Worm (Caenorhabditis elegans) whole organism, L4 larva: ENCODE data around the gene T28A11.3.
A peak's percentile ranks its signal among the peaks of the same experiment; 100 is the strongest.

Source experiments
- D1046.2 ChIP-seq: fragments of 200-800 bp; sonication (Bioruptor generic); IDR thresholded peaks from 2 replicates; pipeline ENCODE4 v1.3.6; 2022; ENCODE audit warnings: missing genetic modification characterization, missing compliant biosample characterization
- F10B5.3 ChIP-seq: sonication (generic microtip); optimal IDR thresholded peaks from 2 replicates; lab custom pipeline; 2016; ENCODE audit warnings: mild to moderate bottlenecking, missing genetic modification characterization, missing compliant biosample characterization
- F49E8.2 ChIP-seq: sonication (generic microtip); optimal IDR thresholded peaks from 2 replicates; lab custom pipeline; 2016; ENCODE audit warnings: missing compliant biosample characterization, mild to moderate bottlenecking, missing genetic modification characterization, borderline replicate concordance
- Y75B8A.6 ChIP-seq: fragments of 200-800 bp; sonication (Bioruptor generic); IDR thresholded peaks from 2 replicates; pipeline ENCODE4 v1.3.6; 2022; ENCODE audit warnings: missing genetic modification reagents, missing genetic modification characterization, missing compliant biosample characterization
- arid-1 ChIP-seq: fragments of 200-800 bp; sonication (Bioruptor generic); conservative IDR thresholded peaks from 2 replicates; pipeline ENCODE4 v1.3.6; 2022; ENCODE audit warnings: missing genetic modification reagents, missing genetic modification characterization, missing compliant biosample characterization
- ceh-28 ChIP-seq: fragments of 150-350 bp; optimal IDR thresholded peaks from 2 replicates; lab custom pipeline; 2014; ENCODE audit warnings: missing biosample characterization, missing genetic modification reagents, missing genetic modification characterization
- ceh-32 ChIP-seq: sonication (generic microtip); optimal IDR thresholded peaks from 2 replicates; lab custom pipeline; 2016; ENCODE audit warnings: mild to moderate bottlenecking, missing genetic modification characterization, missing compliant biosample characterization; ENCODE audit not compliant: poor library complexity
- ceh-62 ChIP-seq: sonication (generic microtip); optimal IDR thresholded peaks from 2 replicates; lab custom pipeline; 2017; ENCODE audit warnings: missing biosample characterization, missing genetic modification characterization
- ces-1 ChIP-seq: fragments of 150-350 bp; sonication (generic microtip); optimal IDR thresholded peaks from 4 replicates; lab custom pipeline; 2014; ENCODE audit warnings: missing biosample characterization, missing genetic modification reagents, missing genetic modification characterization
- daf-12 ChIP-seq: fragments of 150-350 bp; optimal IDR thresholded peaks from 2 replicates; lab custom pipeline; 2014; ENCODE audit warnings: missing biosample characterization, missing genetic modification reagents, missing genetic modification characterization
- dmd-9 ChIP-seq: fragments of 200-800 bp; sonication (Bioruptor generic); IDR thresholded peaks from 2 replicates; pipeline ENCODE4 v1.3.6; 2022; ENCODE audit warnings: missing genetic modification reagents, missing genetic modification characterization, missing compliant biosample characterization
- dpl-1 ChIP-seq: fragments of 150-350 bp; optimal IDR thresholded peaks from 2 replicates; lab custom pipeline; 2014; ENCODE audit warnings: missing biosample characterization, missing genetic modification reagents, missing genetic modification characterization
- dve-1 ChIP-seq: sonication (generic microtip); optimal IDR thresholded peaks from 2 replicates; lab custom pipeline; 2017; ENCODE audit warnings: antibody characterized with exemption, mild to moderate bottlenecking, missing genetic modification characterization, missing compliant biosample characterization; ENCODE audit not compliant: insufficient read depth
- egl-27 ChIP-seq: sonication (generic microtip); optimal IDR thresholded peaks from 3 replicates; lab custom pipeline; 2017; ENCODE audit warnings: missing biosample characterization, missing genetic modification reagents, missing genetic modification characterization
- egl-43 ChIP-seq: fragments of 200-800 bp; sonication (Bioruptor generic); IDR thresholded peaks from 2 replicates; pipeline ENCODE4 v1.3.6; 2022; ENCODE audit warnings: missing genetic modification reagents, missing genetic modification characterization, missing compliant biosample characterization
- hif-1 ChIP-seq, 2 experiments: sonication (generic microtip); optimal IDR thresholded peaks; 2 replicates each; lab custom pipeline; 2016 to 2017; ENCODE audit warnings: missing compliant biosample characterization in 2 of 2, missing genetic modification characterization in 2 of 2, missing genetic modification reagents in 2 of 2, missing genotype in 2 of 2, mild to moderate bottlenecking in 1 of 2
- hlh-11 ChIP-seq: fragments of 200-800 bp; sonication (Bioruptor generic); optimal IDR thresholded peaks from 2 replicates; lab custom pipeline; 2018; ENCODE audit warnings: mild to moderate bottlenecking, missing genetic modification characterization, missing compliant biosample characterization
- hlh-30 ChIP-seq: sonication (generic microtip); optimal IDR thresholded peaks from 2 replicates; lab custom pipeline; 2017; ENCODE audit warnings: antibody characterized with exemption, mild to moderate bottlenecking, missing genetic modification characterization, missing compliant biosample characterization; ENCODE audit not compliant: insufficient read depth
- lin-13 ChIP-seq: fragments of 150-350 bp; optimal IDR thresholded peaks from 2 replicates; lab custom pipeline; 2014; ENCODE audit warnings: missing biosample characterization, missing genetic modification reagents, missing genetic modification characterization
- lin-29 ChIP-seq: fragments of 200-800 bp; sonication (Bioruptor generic); IDR thresholded peaks from 2 replicates; pipeline ENCODE4 v1.3.6; 2022; ENCODE audit warnings: missing genetic modification reagents, missing genetic modification characterization, missing compliant biosample characterization
- lin-39 ChIP-seq: fragments of 150-350 bp; optimal IDR thresholded peaks from 2 replicates; lab custom pipeline; 2014; ENCODE audit warnings: missing biosample characterization, missing genetic modification reagents, missing genetic modification characterization
- mxl-2 ChIP-seq: fragments of 200-800 bp; sonication (Bioruptor generic); conservative IDR thresholded peaks from 2 replicates; pipeline ENCODE4 v1.3.6; 2022; ENCODE audit warnings: missing genetic modification reagents, missing genetic modification characterization, missing compliant biosample characterization
- mxl-3 ChIP-seq: fragments of 200-800 bp; sonication (Bioruptor generic); optimal IDR thresholded peaks from 2 replicates; lab custom pipeline; 2018; ENCODE audit warnings: mild to moderate bottlenecking, missing genetic modification characterization, missing compliant biosample characterization
- nhr-102 ChIP-seq: sonication (generic microtip); optimal IDR thresholded peaks from 2 replicates; lab custom pipeline; 2016; ENCODE audit warnings: mild to moderate bottlenecking, missing genetic modification characterization, moderate library complexity, missing compliant biosample characterization
- nhr-25 ChIP-seq: sonication (generic microtip); optimal IDR thresholded peaks from 2 replicates; lab custom pipeline; 2017; ENCODE audit warnings: missing genetic modification characterization, mild to moderate bottlenecking, missing compliant biosample characterization, antibody characterized with exemption, moderate library complexity, borderline replicate concordance; ENCODE audit not compliant: insufficient read depth
- nhr-28 ChIP-seq: fragments of 150-350 bp; optimal IDR thresholded peaks from 2 replicates; lab custom pipeline; 2014; ENCODE audit warnings: missing biosample characterization, missing genetic modification characterization
- nhr-41 ChIP-seq: fragments of 200-800 bp; sonication (Bioruptor generic); IDR thresholded peaks from 2 replicates; pipeline ENCODE4 v1.3.6; 2022; ENCODE audit warnings: missing genetic modification reagents, missing genetic modification characterization, missing compliant biosample characterization
- nhr-48 ChIP-seq: sonication (generic microtip); optimal IDR thresholded peaks from 2 replicates; lab custom pipeline; 2016; ENCODE audit warnings: mild to moderate bottlenecking, missing genetic modification characterization, missing compliant biosample characterization
- nhr-6 ChIP-seq: fragments of 150-350 bp; optimal IDR thresholded peaks from 2 replicates; lab custom pipeline; 2014; ENCODE audit warnings: missing biosample characterization, missing genetic modification characterization
- rbr-2 ChIP-seq: sonication (generic microtip); optimal IDR thresholded peaks from 2 replicates; lab custom pipeline; 2016; ENCODE audit warnings: missing genotype, missing genetic modification characterization, missing compliant biosample characterization
- sdz-12 ChIP-seq: fragments of 200-800 bp; sonication (Bioruptor generic); optimal IDR thresholded peaks from 2 replicates; lab custom pipeline; 2018; ENCODE audit warnings: mild to moderate bottlenecking, missing genetic modification characterization, missing compliant biosample characterization
- snpc-1.2 ChIP-seq: fragments of 200-800 bp; sonication (Bioruptor generic); IDR thresholded peaks from 2 replicates; pipeline ENCODE4 v1.3.6; 2022; ENCODE audit warnings: missing genetic modification reagents, missing genetic modification characterization, missing compliant biosample characterization
- snpc-4 ChIP-seq: fragments of 150-350 bp; optimal IDR thresholded peaks from 2 replicates; lab custom pipeline; 2014; ENCODE audit warnings: missing biosample characterization, missing genetic modification characterization
- zag-1 ChIP-seq: fragments of 150-350 bp; optimal IDR thresholded peaks from 2 replicates; lab custom pipeline; 2014; ENCODE audit warnings: missing biosample characterization, missing genetic modification characterization
- zip-11 ChIP-seq: fragments of 200-800 bp; sonication (Bioruptor generic); IDR thresholded peaks from 2 replicates; pipeline ENCODE4 v1.3.6; 2022; ENCODE audit warnings: missing genetic modification characterization, missing compliant biosample characterization
- ztf-7 ChIP-seq: fragments of 150-350 bp; optimal IDR thresholded peaks from 2 replicates; lab custom pipeline; 2014; ENCODE audit warnings: missing biosample characterization, missing genetic modification characterization

Gene T28A11.3

DNA sequence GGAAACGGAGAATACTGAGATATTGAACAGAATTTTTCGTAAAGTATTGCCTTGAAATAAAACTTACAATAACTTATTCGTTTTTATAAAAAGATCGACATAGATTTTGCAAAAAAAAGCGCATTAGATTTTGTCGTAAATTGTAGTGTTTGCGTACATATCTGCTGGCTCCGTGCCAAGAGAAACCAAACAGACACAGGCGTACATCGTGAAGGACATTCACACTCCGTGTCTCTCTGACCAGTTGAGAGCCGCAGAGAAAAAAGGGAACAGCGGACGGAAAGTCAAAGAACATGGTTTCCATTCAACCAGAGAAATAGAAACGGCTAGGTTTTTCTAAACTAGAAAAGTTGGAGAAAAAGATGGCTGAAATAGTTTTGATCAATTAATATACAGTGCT lies 40.2 kb downstream of the T28A11.3 start, which contains the start of gene arrd-19 (continued):
- peak; percentile 89 for TF ChIP-seq dve-1 (tag; lab: Kevin White, UChicago)
- no peak for TF ChIP-seq dmd-9 (GFP tag; lab: Robert Waterston, UW)
- TF ChIP-seq Y75B8A.6, result no peak
- peak; percentile 58; the same call in 1 of the 2 replicates for TF ChIP-seq lin-29
- TF ChIP-seq mxl-3 (GFP tag; lab: Kevin White, UChicago), result peak; percentile 72
- TF ChIP-seq nhr-41 (GFP tag; lab: Robert Waterston, UW), result no peak
- TF ChIP-seq rbr-2 (tag; lab: Kevin White, UChicago), result peak; percentile 56
- TF ChIP-seq zip-11 (GFP tag; lab: Robert Waterston, UW), result no peak
- no peak for TF ChIP-seq F10B5.3 (tag; lab: Kevin White, UChicago)
- TF ChIP-seq lin-13 (GFP tag; lab: Kevin White, UChicago), result no peak
- peak; percentile 58 for TF ChIP-seq hlh-30
- no peak for TF ChIP-seq ceh-32
- TF ChIP-seq nhr-6, result peak; percentile 57
- TF ChIP-seq hif-1 (tag; optimal IDR thresholded peaks at IDR 0.05; lab: Kevin White, UChicago), result peak in 1 of 2 experiments; percentile 64
- peak; percentile 66 for TF ChIP-seq dpl-1 (GFP tag; lab: Kevin White, UChicago)
- no peak for TF ChIP-seq egl-27 (tag; lab: Kevin White, UChicago)
- no peak for TF ChIP-seq D1046.2 (GFP tag; lab: Robert Waterston, UW)
- TF ChIP-seq snpc-4 (tag; lab: Kevin White, UChicago), result no peak
- peak; percentile 67; the same call in 1 of the 2 replicates for TF ChIP-seq arid-1 (GFP tag; lab: Robert Waterston, UW)
- TF ChIP-seq hlh-11 (tag; lab: Kevin White, UChicago), result peak; percentile 93
- no peak for TF ChIP-seq mxl-2 (GFP tag; lab: Robert Waterston, UW)
- TF ChIP-seq nhr-28 (tag; lab: Kevin White, UChicago), result peak; percentile 90
- no peak for TF ChIP-seq daf-12 (tag; lab: Kevin White, UChicago)

DNA sequence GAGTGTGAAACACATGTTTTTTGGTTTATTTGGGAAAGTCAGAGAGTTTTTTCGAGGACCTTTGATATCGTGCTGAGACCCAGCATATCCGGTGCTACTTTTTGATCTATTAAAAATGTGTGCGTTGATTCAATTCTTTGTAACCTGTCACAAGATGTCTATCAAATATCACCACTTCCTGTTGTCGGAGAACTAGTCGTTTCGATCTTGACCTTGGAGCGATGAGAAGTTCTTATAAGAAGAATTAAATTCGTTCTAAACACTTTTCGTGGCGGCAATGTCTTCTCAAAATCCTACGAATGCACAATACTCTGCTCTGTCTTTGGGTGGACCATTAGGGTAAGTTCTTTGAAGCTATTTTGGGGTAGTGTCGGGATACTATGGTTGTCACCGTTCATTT lies 41.0 kb downstream of the T28A11.3 start, which contains the start of gene F35F10.1:
TSS of gene F35F10.1 (plus strand) at position 200 of the 400 bp plus-strand sequence.
- TF ChIP-seq egl-43 (GFP tag; lab: Robert Waterston, UW), result no peak
- TF ChIP-seq arid-1 (GFP tag; lab: Robert Waterston, UW), result no peak
- TF ChIP-seq dmd-9 (GFP tag; lab: Robert Waterston, UW), result no peak
- TF ChIP-seq D1046.2 (GFP tag; lab: Robert Waterston, UW), result no peak
- TF ChIP-seq zag-1, result no peak

DNA sequence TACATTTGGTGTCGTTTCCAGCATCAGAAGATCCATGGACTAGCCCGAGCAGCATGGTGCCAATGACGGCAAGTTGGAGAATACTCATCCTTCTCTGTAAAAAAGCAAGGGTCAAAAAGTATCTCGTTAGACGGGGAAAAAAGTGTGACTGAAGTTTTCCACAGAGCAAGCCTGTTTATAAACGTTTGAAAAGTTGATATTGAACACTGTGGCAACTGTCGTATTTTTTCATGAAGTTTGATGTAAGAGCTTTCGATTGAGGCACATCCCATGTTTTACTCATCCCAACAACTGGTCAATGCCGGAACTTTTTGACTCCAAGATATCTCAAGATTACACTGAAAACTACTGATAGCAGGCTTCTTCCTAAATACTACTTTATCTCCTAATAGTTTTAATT lies 43.8 kb downstream of the T28A11.3 start, which contains the start of gene F35F10.13:
TSS of gene F35F10.13 (minus strand) at position 101 of the 400 bp plus-strand sequence.
- TF ChIP-seq F49E8.2 (tag; lab: Kevin White, UChicago) (no peak), snpc-1.2 (no peak), ztf-7 (tag; lab: Kevin White, UChicago) (no peak), lin-39 (tag; lab: Kevin White, UChicago) (no peak), ces-1 (no peak), ceh-62 (tag; lab: Kevin White, UChicago) (no peak), nhr-25 (tag; lab: Kevin White, UChicago) (no peak), nhr-102 (no peak), nhr-28 (tag; lab: Kevin White, UChicago) (no peak), sdz-12 (GFP tag; lab: Kevin White, UChicago) (no peak), nhr-48 (tag; lab: Kevin White, UChicago) (no peak), ceh-28 (tag; lab: Kevin White, UChicago) (no peak)
- TF ChIP-seq, all 104 proteins: peak for 0
